Fruit fly (Drosophila melanogaster) whole organism, prepupa: ENCODE results near the gene red.

Experiments
- Blimp-1 ChIP-seq: fragments of 200-800 bp; sonication (Bioruptor generic); optimal IDR thresholded peaks from 3 replicates; lab custom pipeline; 2017; ENCODE audit warnings: missing biosample characterization, missing genetic modification characterization, mild to moderate bottlenecking, moderate library complexity, missing genetic modification reagents
- CG10669 ChIP-seq: fragments of 200-800 bp; sonication (Bioruptor generic); optimal IDR thresholded peaks from 3 replicates; lab custom pipeline; 2018; ENCODE audit warnings: missing biosample characterization, mild to moderate bottlenecking, missing genetic modification characterization, moderate library complexity
- CG11294 ChIP-seq: fragments of 200-800 bp; sonication (Bioruptor generic); IDR thresholded peaks from 2 replicates; pipeline ENCODE4 v1.3.6; 2022; ENCODE audit warnings: missing biosample characterization, missing genetic modification characterization
- CG11762 ChIP-seq: fragments of 200-800 bp; sonication (Bioruptor generic); optimal IDR thresholded peaks from 3 replicates; lab custom pipeline; 2016; ENCODE audit warnings: missing biosample characterization, missing genetic modification characterization; ENCODE audit not compliant: insufficient read depth
- CG1621 ChIP-seq: fragments of 200-800 bp; sonication (Bioruptor generic); optimal IDR thresholded peaks from 3 replicates; lab custom pipeline; 2018; ENCODE audit warnings: missing biosample characterization, mild to moderate bottlenecking, missing genetic modification characterization
- CG16779 ChIP-seq: fragments of 200-800 bp; sonication (Bioruptor generic); optimal IDR thresholded peaks from 3 replicates; lab custom pipeline; 2017; ENCODE audit warnings: missing biosample characterization, mild to moderate bottlenecking, missing genetic modification characterization
- CG3032 ChIP-seq: fragments of 200-800 bp; optimal IDR thresholded peaks from 2 replicates; lab custom pipeline; 2019; ENCODE audit warnings: missing biosample characterization, mild to moderate bottlenecking, missing genetic modification characterization, moderate library complexity
- CG31627 ChIP-seq: fragments of 200-800 bp; sonication (Bioruptor generic); optimal IDR thresholded peaks from 3 replicates; lab custom pipeline; 2016; ENCODE audit warnings: missing biosample characterization, missing genetic modification characterization
- CG32006 ChIP-seq: fragments of 200-800 bp; sonication (Bioruptor generic); optimal IDR thresholded peaks from 3 replicates; lab custom pipeline; 2017; ENCODE audit warnings: missing biosample characterization, mild to moderate bottlenecking, missing genetic modification characterization
- CG34406 ChIP-seq: fragments of 200-800 bp; sonication (Bioruptor generic); optimal IDR thresholded peaks from 3 replicates; lab custom pipeline; 2016; ENCODE audit warnings: missing biosample characterization, missing genetic modification characterization
- CG4318 ChIP-seq: fragments of 200-800 bp; sonication (Bioruptor generic); optimal IDR thresholded peaks from 3 replicates; lab custom pipeline; 2017; ENCODE audit warnings: missing biosample characterization, mild to moderate bottlenecking, missing genetic modification characterization
- CG6163 ChIP-seq: fragments of 200-800 bp; sonication (Bioruptor generic); IDR thresholded peaks from 3 replicates; pipeline ENCODE4 v1.3.6; 2022; ENCODE audit warnings: missing biosample characterization, missing genetic modification characterization
- CG6276 ChIP-seq: fragments of 200-800 bp; sonication (Bioruptor generic); optimal IDR thresholded peaks from 2 replicates; lab custom pipeline; 2017; ENCODE audit warnings: missing biosample characterization, mild to moderate bottlenecking, missing genetic modification characterization
- CG7368 ChIP-seq: fragments of 200-800 bp; sonication (Bioruptor generic); optimal IDR thresholded peaks from 3 replicates; lab custom pipeline; 2016; ENCODE audit warnings: missing biosample characterization, missing genetic modification characterization
- CG8119 ChIP-seq: fragments of 200-800 bp; sonication (Bioruptor generic); IDR thresholded peaks from 3 replicates; pipeline ENCODE4 v1.3.6; 2022; ENCODE audit warnings: missing biosample characterization, missing genetic modification characterization
- CG8319 ChIP-seq: fragments of 200-800 bp; sonication (Bioruptor generic); optimal IDR thresholded peaks from 3 replicates; lab custom pipeline; 2016; ENCODE audit warnings: missing biosample characterization, missing genetic modification characterization
- CG9139 ChIP-seq: fragments of 200-800 bp; sonication (Bioruptor generic); optimal IDR thresholded peaks from 3 replicates; lab custom pipeline; 2017; ENCODE audit warnings: missing biosample characterization, mild to moderate bottlenecking, missing genetic modification characterization
- Eip75B ChIP-seq: fragments of 200-800 bp; sonication (Bioruptor generic); optimal IDR thresholded peaks from 3 replicates; lab custom pipeline; 2016; ENCODE audit warnings: missing biosample characterization, missing genetic modification characterization
- Eip78C ChIP-seq: fragments of 200-800 bp; sonication (Bioruptor generic); peaks from one replicate; lab custom pipeline; 2016; ENCODE audit warnings: missing biosample characterization, missing genetic modification characterization
- Eip93F ChIP-seq: fragments of 200-800 bp; sonication (Bioruptor generic); optimal IDR thresholded peaks from 2 replicates; lab custom pipeline; 2016; ENCODE audit warnings: missing biosample characterization, mild to moderate bottlenecking, missing genetic modification characterization
- Ets21C ChIP-seq: fragments of 200-800 bp; sonication (Bioruptor generic); optimal IDR thresholded peaks from 3 replicates; lab custom pipeline; 2016; ENCODE audit warnings: missing biosample characterization, missing genetic modification characterization
- Ets96B ChIP-seq: fragments of 200-800 bp; optimal IDR thresholded peaks from 2 replicates; lab custom pipeline; 2019; ENCODE audit warnings: missing biosample characterization, mild to moderate bottlenecking, missing genetic modification characterization, moderate library complexity
- Hr38 ChIP-seq: sonication (Bioruptor generic); optimal IDR thresholded peaks from 2 replicates; lab custom pipeline; 2016; ENCODE audit warnings: missing biosample characterization, missing genetic modification characterization
- Hr4 ChIP-seq: fragments of 200-800 bp; sonication (Bioruptor generic); optimal IDR thresholded peaks from 3 replicates; lab custom pipeline; 2016; ENCODE audit warnings: missing biosample characterization, missing genetic modification characterization
- Lpt ChIP-seq: fragments of 200-800 bp; sonication (Bioruptor generic); optimal IDR thresholded peaks from 3 replicates; lab custom pipeline; 2016; ENCODE audit warnings: missing biosample characterization, missing genetic modification characterization
- Met ChIP-seq: fragments of 200-800 bp; sonication (Bioruptor generic); optimal IDR thresholded peaks from 3 replicates; lab custom pipeline; 2016; ENCODE audit warnings: missing biosample characterization, missing genetic modification characterization
- OdsH ChIP-seq: fragments of 200-800 bp; sonication (Bioruptor generic); optimal IDR thresholded peaks from 3 replicates; lab custom pipeline; 2016; ENCODE audit warnings: missing biosample characterization, missing genetic modification characterization
- Sox102F ChIP-seq: fragments of 200-800 bp; sonication (Bioruptor generic); optimal IDR thresholded peaks from 2 replicates; lab custom pipeline; 2016; ENCODE audit warnings: missing biosample characterization, mild to moderate bottlenecking, missing genetic modification characterization
- achi ChIP-seq: fragments of 200-800 bp; sonication (Bioruptor generic); optimal IDR thresholded peaks from 3 replicates; lab custom pipeline; 2016; ENCODE audit warnings: missing biosample characterization, missing genetic modification characterization
- acj6 ChIP-seq: fragments of 200-800 bp; sonication (Bioruptor generic); optimal IDR thresholded peaks from 3 replicates; lab custom pipeline; 2016; ENCODE audit warnings: missing biosample characterization, missing genetic modification characterization
- cyc ChIP-seq: fragments of 200-800 bp; sonication (Bioruptor generic); optimal IDR thresholded peaks from 3 replicates; lab custom pipeline; 2016; ENCODE audit warnings: missing biosample characterization, missing genetic modification characterization
- dac ChIP-seq: fragments of 200-800 bp; sonication (Bioruptor generic); optimal IDR thresholded peaks from 2 replicates; lab custom pipeline; 2017; ENCODE audit warnings: missing biosample characterization, mild to moderate bottlenecking, missing genetic modification characterization
- dsx ChIP-seq: fragments of 200-800 bp; optimal IDR thresholded peaks from 3 replicates; lab custom pipeline; 2019; ENCODE audit warnings: missing biosample characterization, mild to moderate bottlenecking, missing genetic modification characterization, moderate library complexity; ENCODE audit not compliant: poor library complexity, severe bottlenecking
- eg ChIP-seq: fragments of 200-800 bp; sonication (Bioruptor generic); IDR thresholded peaks from 3 replicates; pipeline ENCODE4 v1.3.6; 2022; ENCODE audit warnings: missing biosample characterization, missing genetic modification characterization
- esn ChIP-seq: fragments of 200-800 bp; sonication (Bioruptor generic); optimal IDR thresholded peaks from 2 replicates; lab custom pipeline; 2016; ENCODE audit warnings: missing biosample characterization, mild to moderate bottlenecking, missing genetic modification characterization, moderate library complexity
- fd59A ChIP-seq: fragments of 200-800 bp; sonication (Bioruptor generic); optimal IDR thresholded peaks from 2 replicates; lab custom pipeline; 2017; ENCODE audit warnings: missing biosample characterization, mild to moderate bottlenecking, missing genetic modification characterization, missing genetic modification reagents
- fd85E ChIP-seq: fragments of 200-800 bp; sonication (Bioruptor generic); optimal IDR thresholded peaks from 3 replicates; lab custom pipeline; 2016; ENCODE audit warnings: missing biosample characterization, missing genetic modification characterization
- lz ChIP-seq: fragments of 200-800 bp; sonication (Bioruptor generic); optimal IDR thresholded peaks from 3 replicates; lab custom pipeline; 2016; ENCODE audit warnings: missing biosample characterization, missing genetic modification characterization
- net ChIP-seq: fragments of 200-800 bp; sonication (Bioruptor generic); optimal IDR thresholded peaks from 3 replicates; lab custom pipeline; 2016; ENCODE audit warnings: missing biosample characterization, missing genetic modification characterization
- pdm3 ChIP-seq: fragments of 200-800 bp; sonication (Bioruptor generic); optimal IDR thresholded peaks from 3 replicates; lab custom pipeline; 2016; ENCODE audit warnings: missing biosample characterization, missing genetic modification characterization
- salr ChIP-seq, 2 experiments: fragments of 200-800 bp; sonication (Bioruptor generic); optimal IDR thresholded peaks; 3 replicates each; lab custom pipeline; 2016 to 2018; ENCODE audit warnings: missing biosample characterization in 2 of 2, missing genetic modification characterization in 2 of 2, mild to moderate bottlenecking in 1 of 2
- spab ChIP-seq: fragments of 200-800 bp; sonication (Bioruptor generic); optimal IDR thresholded peaks from 2 replicates; lab custom pipeline; 2017; ENCODE audit warnings: missing biosample characterization, mild to moderate bottlenecking, missing genetic modification characterization, missing genetic modification reagents
- ss ChIP-seq, 2 experiments: fragments of 200-800 bp; sonication (Bioruptor generic); optimal IDR thresholded peaks; 2 replicates in 1 of 2; 3 replicates in 1 of 2; lab custom pipeline; 2017 to 2018; ENCODE audit warnings: mild to moderate bottlenecking in 2 of 2, missing biosample characterization in 2 of 2, missing genetic modification characterization in 2 of 2, moderate library complexity in 1 of 2
- svp ChIP-seq: fragments of 200-800 bp; sonication (Bioruptor generic); peaks from one replicate; lab custom pipeline; 2016; ENCODE audit warnings: missing biosample characterization, missing genetic modification characterization
- topi ChIP-seq: fragments of 200-800 bp; sonication (Bioruptor generic); optimal IDR thresholded peaks from 3 replicates; lab custom pipeline; 2016; ENCODE audit warnings: missing biosample characterization, missing genetic modification characterization
- vri ChIP-seq: fragments of 200-800 bp; sonication (Bioruptor generic); optimal IDR thresholded peaks from 3 replicates; lab custom pipeline; 2016; ENCODE audit warnings: missing biosample characterization, mild to moderate bottlenecking, missing genetic modification characterization

Gene red

dm6 chr3R:14287980-14288379 is 891 bp upstream of the red start:
- TF ChIP-seq Hr4 (GFP tag; lab: Kevin White, UChicago) (no peak), Lpt (GFP tag; lab: Kevin White, UChicago) (no peak), vri (GFP tag; lab: Kevin White, UChicago) (no peak), Eip75B (no peak), ss (GFP tag; optimal IDR thresholded peaks at IDR 0.05; lab: Kevin White, UChicago) (no peak), CG34406 (GFP tag; lab: Kevin White, UChicago) (no peak), spab (no peak), CG8119 (no peak), CG8319 (GFP tag; lab: Kevin White, UChicago) (no peak), fd85E (no peak), Sox102F (GFP tag; lab: Kevin White, UChicago) (no peak), CG11294 (GFP tag; lab: Robert Waterston, UW) (no peak), pdm3 (no peak), net (GFP tag; lab: Kevin White, UChicago) (no peak), cyc (GFP tag; lab: Kevin White, UChicago) (no peak)

- TF ChIP-seq dac (GFP tag; lab: Kevin White, UChicago) = peak; percentile 16
- TF ChIP-seq lz (GFP tag; lab: Kevin White, UChicago) = peak; percentile 54
- TF ChIP-seq vri (GFP tag; lab: Kevin White, UChicago) = peak; percentile 82
- no peak for TF ChIP-seq CG9139 (GFP tag; lab: Kevin White, UChicago)
- TF ChIP-seq Hr38 (GFP tag; lab: Kevin White, UChicago) = no peak
- peak; percentile 6 for TF ChIP-seq dsx (GFP tag; lab: Kevin White, UChicago)
- TF ChIP-seq Eip75B = peak; percentile 28
- TF ChIP-seq Ets96B (tag; lab: Kevin White, UChicago) = peak; percentile 57
- TF ChIP-seq CG10669 (GFP tag; lab: Kevin White, UChicago) = peak; percentile 33
- TF ChIP-seq CG8119 = peak; percentile 68
- no peak for TF ChIP-seq CG8319 (GFP tag; lab: Kevin White, UChicago)
- peak; percentile 81 for TF ChIP-seq CG32006
- TF ChIP-seq CG11762 = no peak
- no peak for TF ChIP-seq CG1621 (tag; lab: Kevin White, UChicago)
- TF ChIP-seq Met (GFP tag; lab: Kevin White, UChicago) = peak; percentile 63
- TF ChIP-seq Eip78C (GFP tag; lab: Kevin White, UChicago) = peak; percentile 90
- peak; percentile 39 for TF ChIP-seq net (GFP tag; lab: Kevin White, UChicago)
- TF ChIP-seq Eip93F = peak; percentile 64
- peak; percentile 57 for TF ChIP-seq topi (GFP tag; lab: Kevin White, UChicago)
- TF ChIP-seq esn = peak; percentile 65
- no peak for TF ChIP-seq CG7368 (GFP tag; lab: Kevin White, UChicago)
- TF ChIP-seq Blimp-1 (GFP tag; lab: Kevin White, UChicago) = peak; percentile 0
- peak; percentile 66 for TF ChIP-seq CG6276 (GFP tag; lab: Kevin White, UChicago)
- TF ChIP-seq achi = peak; percentile 45
- TF ChIP-seq Ets21C (GFP tag; lab: Kevin White, UChicago) = peak; percentile 31
- no peak for TF ChIP-seq fd85E
- peak; percentile 40 for TF ChIP-seq CG31627 (GFP tag; lab: Kevin White, UChicago)
- TF ChIP-seq salr (GFP tag; optimal IDR thresholded peaks at IDR 0.05; lab: Kevin White, UChicago) = peak in 1 of 2 experiments; percentile 16
- peak in 1 of 2 experiments; percentile 44 for TF ChIP-seq ss (GFP tag; optimal IDR thresholded peaks at IDR 0.05; lab: Kevin White, UChicago)
- TF ChIP-seq CG16779 = no peak
- TF ChIP-seq fd59A (GFP tag; lab: Kevin White, UChicago) = peak; percentile 14
- TF ChIP-seq OdsH (GFP tag; lab: Kevin White, UChicago) = peak; percentile 61
- peak; percentile 56 for TF ChIP-seq acj6 (GFP tag; lab: Kevin White, UChicago)
- peak; percentile 43 for TF ChIP-seq CG34406 (GFP tag; lab: Kevin White, UChicago)
- peak; percentile 58 for TF ChIP-seq CG4318 (GFP tag; lab: Kevin White, UChicago)
- TF ChIP-seq CG6163 (GFP tag; lab: Robert Waterston, UW) = peak; percentile 55
- peak; percentile 64 for TF ChIP-seq pdm3
- TF ChIP-seq eg (GFP tag; lab: Robert Waterston, UW) = 0 out of 3 replicates have a peak, but pooled peaks have one; percentile 36
- peak; percentile 7 for TF ChIP-seq cyc (GFP tag; lab: Kevin White, UChicago)
- peak; percentile 79 for TF ChIP-seq svp (GFP tag; lab: Kevin White, UChicago)
- TF ChIP-seq CG3032 (tag; lab: Kevin White, UChicago) = peak; percentile 41
Observed at dm6 chr3R:14289958-14290835, 1.3 kb downstream of the red start.
